Fruit fly (Drosophila melanogaster): ENCODE measurements around the gene CG4907.

The CG4907 gene

DNA sequence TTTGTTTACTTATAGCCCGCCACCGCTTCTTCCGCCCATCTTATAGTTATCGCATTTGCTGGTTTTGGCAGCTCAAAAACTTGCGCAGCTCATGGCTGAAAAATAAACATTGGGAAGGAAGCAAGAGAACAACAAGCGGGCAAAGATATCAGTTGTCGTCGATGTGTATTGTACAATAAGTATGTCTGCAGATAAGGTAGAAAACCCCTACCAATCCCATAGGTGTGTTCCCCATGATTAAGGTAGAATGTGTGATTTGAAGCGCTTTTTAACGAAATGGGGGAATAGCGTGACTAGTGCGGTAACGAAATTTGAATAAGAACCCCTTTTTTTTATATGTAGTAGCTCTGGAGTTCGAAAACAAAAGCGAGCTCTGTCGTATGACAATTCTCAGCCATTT is 41.4 kb downstream of the CG4907 start (continued):
- TF ChIP-seq CG13287 (GFP tag; IDR thresholded peaks at IDR 0.05; ENCODE audit: partially characterized antibody) (no peak), CG4854 (GFP tag; optimal IDR thresholded peaks at IDR 0.05) (no peak), Ptx1 (GFP tag; IDR thresholded peaks at IDR 0.05) (no peak), grau (tag; optimal IDR thresholded peaks at IDR 0.05) (no peak), scrt (GFP tag; optimal IDR thresholded peaks at IDR 0.05) (no peak), wdn (GFP tag; IDR thresholded peaks at IDR 0.05) (no peak), CG11093 (GFP tag; IDR thresholded peaks at IDR 0.05) (no peak), D (optimal IDR thresholded peaks at IDR 0.05) (no peak), D (GFP tag; optimal IDR thresholded peaks at IDR 0.05) (no peak), CG14965 (GFP tag; optimal IDR thresholded peaks at IDR 0.05; ENCODE audit: borderline replicate concordance) (no peak), BtbVII (GFP tag; optimal IDR thresholded peaks at IDR 0.05) (no peak), CG15601 (tag; optimal IDR thresholded peaks at IDR 0.05) (no peak)

DNA sequence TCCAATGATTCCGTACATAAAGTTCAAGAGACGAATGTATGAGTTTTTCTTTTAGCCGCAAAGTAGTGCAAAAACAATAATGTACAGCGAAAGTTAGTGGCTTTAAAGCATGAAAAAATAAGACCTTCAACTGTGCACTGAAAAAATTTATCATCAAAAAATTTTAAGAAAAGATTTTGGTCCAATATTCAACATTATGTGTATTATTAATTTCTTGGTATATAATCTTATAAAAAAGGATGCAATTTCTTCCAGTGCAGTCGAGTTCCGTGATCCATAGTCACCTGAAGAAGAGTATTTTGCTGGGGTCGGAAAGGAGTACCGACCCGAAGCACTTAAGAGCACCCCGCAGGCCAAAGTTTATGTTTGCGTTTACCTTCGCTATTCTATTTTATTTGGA is 41.9 kb downstream of the CG4907 start:
- no peak for TF ChIP-seq sr (GFP tag; IDR thresholded peaks at IDR 0.05)
- TF ChIP-seq ato (GFP tag; IDR thresholded peaks at IDR 0.05; ENCODE audit: partially characterized antibody), result no peak
- 0 out of 3 replicates have a peak, but pooled peaks have one; percentile 29 for TF ChIP-seq CG2889 (GFP tag; IDR thresholded peaks at IDR 0.05)
- no peak for TF ChIP-seq CG9797 (GFP tag; optimal IDR thresholded peaks at IDR 0.05)
- no peak for TF ChIP-seq HLHmδ (GFP tag; optimal IDR thresholded peaks at IDR 0.05)
- no peak for TF ChIP-seq sna (GFP tag; IDR thresholded peaks at IDR 0.05; ENCODE audit: partially characterized antibody)
- TF ChIP-seq CG4404 (GFP tag; IDR thresholded peaks at IDR 0.05), result no peak
- TF ChIP-seq Aef1 (GFP tag; IDR thresholded peaks at IDR 0.05), result peak; percentile 38; the same call in 2 of the 3 replicates
- peak; percentile 32 for TF ChIP-seq CG12391 (tag; optimal IDR thresholded peaks at IDR 0.05)
- no peak for TF ChIP-seq CG1832 (GFP tag; optimal IDR thresholded peaks at IDR 0.05)
- peak; percentile 59 for TF ChIP-seq esg (GFP tag; conservative IDR thresholded peaks at IDR 0.05)
- TF ChIP-seq ind (GFP tag; optimal IDR thresholded peaks at IDR 0.05), result no peak
- no peak for TF ChIP-seq CG17912 (GFP tag; optimal IDR thresholded peaks at IDR 0.05)
- TF ChIP-seq CG12155 (GFP tag; optimal IDR thresholded peaks at IDR 0.05), result peak; percentile 22
- TF ChIP-seq CG4328 (GFP tag; optimal IDR thresholded peaks at IDR 0.05), result no peak
- TF ChIP-seq dysf (GFP tag; IDR thresholded peaks at IDR 0.05), result peak; percentile 33; the same call in 2 of the 3 replicates
- peak; percentile 34; the same call in 1 of the 2 replicates for TF ChIP-seq CG3847 (GFP tag; IDR thresholded peaks at IDR 0.05)
- no peak for TF ChIP-seq tx (GFP tag; optimal IDR thresholded peaks at IDR 0.05)
- no peak for TF ChIP-seq sc (optimal IDR thresholded peaks at IDR 0.05)
- TF ChIP-seq sc (GFP tag; optimal IDR thresholded peaks at IDR 0.05), result peak; percentile 13
- TF ChIP-seq Trl (optimal IDR thresholded peaks at IDR 0.05), result no peak
- peak; percentile 9 for TF ChIP-seq Trl (GFP tag; optimal IDR thresholded peaks at IDR 0.05)
- peak; percentile 54 for TF ChIP-seq gem (tag; optimal IDR thresholded peaks at IDR 0.05)
- TF ChIP-seq CG1024 (GFP tag; IDR thresholded peaks at IDR 0.05), result 0 out of 2 replicates have a peak, but pooled peaks have one; percentile 31
- peak; percentile 31 for TF ChIP-seq Hr3 (GFP tag; optimal IDR thresholded peaks at IDR 0.05)
- TF ChIP-seq CG9727 (GFP tag; optimal IDR thresholded peaks at IDR 0.05), result peak; percentile 18
- TF ChIP-seq ttk (GFP tag; IDR thresholded peaks at IDR 0.05), result peak; percentile 54; the same call in 1 of the 2 replicates
- TF ChIP-seq CG1603 (tag; optimal IDR thresholded peaks at IDR 0.05), result no peak
- no peak for TF ChIP-seq Nf-YB (GFP tag; optimal IDR thresholded peaks at IDR 0.05)
- TF ChIP-seq sens (GFP tag), result peak; percentile 47
- TF ChIP-seq zf30C (GFP tag; optimal IDR thresholded peaks at IDR 0.05), result no peak
- 0 out of 2 replicates have a peak, but pooled peaks have one; percentile 9 for TF ChIP-seq peb (GFP tag; IDR thresholded peaks at IDR 0.05)
- peak; percentile 48 for TF ChIP-seq CG30403 (GFP tag; optimal IDR thresholded peaks at IDR 0.05)
- TF ChIP-seq E2f1 (GFP tag; IDR thresholded peaks at IDR 0.05), result 0 out of 2 replicates have a peak, but pooled peaks have one; percentile 22
- TF ChIP-seq Dref (GFP tag; IDR thresholded peaks at IDR 0.05), result no peak
- TF ChIP-seq CG1233 (GFP tag; optimal IDR thresholded peaks at IDR 0.05), result no peak
- no peak for TF ChIP-seq CG6683 (GFP tag; optimal IDR thresholded peaks at IDR 0.05)
- TF ChIP-seq CG12659 (GFP tag; optimal IDR thresholded peaks at IDR 0.05), result peak; percentile 11
- no peak for TF ChIP-seq GATAe (GFP tag; conservative IDR thresholded peaks at IDR 0.05)

All from whole organism, embryonic.